Fruit fly (Drosophila melanogaster) whole organism, prepupa: ENCODE results near the gene CG33285.

Experiments used
- Blimp-1 ChIP-seq: fragments of 200-800 bp; sonication (Bioruptor generic); optimal IDR thresholded peaks from 3 replicates; lab custom pipeline; 2017; ENCODE audit warnings: missing biosample characterization, missing genetic modification characterization, mild to moderate bottlenecking, moderate library complexity, missing genetic modification reagents
- CG11762 ChIP-seq: fragments of 200-800 bp; sonication (Bioruptor generic); optimal IDR thresholded peaks from 3 replicates; lab custom pipeline; 2016; ENCODE audit warnings: missing biosample characterization, missing genetic modification characterization; ENCODE audit not compliant: insufficient read depth
- CG11902 ChIP-seq: fragments of 200-800 bp; sonication (Bioruptor generic); optimal IDR thresholded peaks from 3 replicates; lab custom pipeline; 2016; ENCODE audit warnings: missing biosample characterization, missing genetic modification characterization
- CG15336 ChIP-seq: fragments of 200-800 bp; sonication (Bioruptor generic); IDR thresholded peaks from 2 replicates; pipeline ENCODE4 v1.3.6; 2022; ENCODE audit warnings: missing biosample characterization, missing genetic modification characterization
- CG16779 ChIP-seq: fragments of 200-800 bp; sonication (Bioruptor generic); optimal IDR thresholded peaks from 3 replicates; lab custom pipeline; 2017; ENCODE audit warnings: missing biosample characterization, mild to moderate bottlenecking, missing genetic modification characterization
- CG31627 ChIP-seq: fragments of 200-800 bp; sonication (Bioruptor generic); optimal IDR thresholded peaks from 3 replicates; lab custom pipeline; 2016; ENCODE audit warnings: missing biosample characterization, missing genetic modification characterization
- CG32006 ChIP-seq: fragments of 200-800 bp; sonication (Bioruptor generic); optimal IDR thresholded peaks from 3 replicates; lab custom pipeline; 2017; ENCODE audit warnings: missing biosample characterization, mild to moderate bottlenecking, missing genetic modification characterization
- CG3919 ChIP-seq: fragments of 200-800 bp; sonication (Bioruptor generic); optimal IDR thresholded peaks from 3 replicates; lab custom pipeline; 2016; ENCODE audit warnings: missing biosample characterization, missing genetic modification characterization
- CG4318 ChIP-seq: fragments of 200-800 bp; sonication (Bioruptor generic); optimal IDR thresholded peaks from 3 replicates; lab custom pipeline; 2017; ENCODE audit warnings: missing biosample characterization, mild to moderate bottlenecking, missing genetic modification characterization
- CG6163 ChIP-seq: fragments of 200-800 bp; sonication (Bioruptor generic); IDR thresholded peaks from 3 replicates; pipeline ENCODE4 v1.3.6; 2022; ENCODE audit warnings: missing biosample characterization, missing genetic modification characterization
- CG6276 ChIP-seq: fragments of 200-800 bp; sonication (Bioruptor generic); optimal IDR thresholded peaks from 2 replicates; lab custom pipeline; 2017; ENCODE audit warnings: missing biosample characterization, mild to moderate bottlenecking, missing genetic modification characterization
- CG6792 ChIP-seq: fragments of 200-800 bp; sonication (Bioruptor generic); optimal IDR thresholded peaks from 3 replicates; lab custom pipeline; 2016; ENCODE audit warnings: missing biosample characterization, missing genetic modification characterization
- CG6808 ChIP-seq: fragments of 200-800 bp; sonication (Bioruptor generic); optimal IDR thresholded peaks from 3 replicates; lab custom pipeline; 2017; ENCODE audit warnings: missing biosample characterization, missing genetic modification characterization, mild to moderate bottlenecking, moderate library complexity, missing genetic modification reagents
- CG8119 ChIP-seq: fragments of 200-800 bp; sonication (Bioruptor generic); IDR thresholded peaks from 3 replicates; pipeline ENCODE4 v1.3.6; 2022; ENCODE audit warnings: missing biosample characterization, missing genetic modification characterization
- CG8632 ChIP-seq: fragments of 200-800 bp; sonication (Bioruptor generic); optimal IDR thresholded peaks from 3 replicates; lab custom pipeline; 2016; ENCODE audit warnings: missing biosample characterization, missing genetic modification characterization
- CG9139 ChIP-seq: fragments of 200-800 bp; sonication (Bioruptor generic); optimal IDR thresholded peaks from 3 replicates; lab custom pipeline; 2017; ENCODE audit warnings: missing biosample characterization, mild to moderate bottlenecking, missing genetic modification characterization
- Eip75B ChIP-seq: fragments of 200-800 bp; sonication (Bioruptor generic); optimal IDR thresholded peaks from 3 replicates; lab custom pipeline; 2016; ENCODE audit warnings: missing biosample characterization, missing genetic modification characterization
- Eip78C ChIP-seq: fragments of 200-800 bp; sonication (Bioruptor generic); peaks from one replicate; lab custom pipeline; 2016; ENCODE audit warnings: missing biosample characterization, missing genetic modification characterization
- Ets96B ChIP-seq: fragments of 200-800 bp; optimal IDR thresholded peaks from 2 replicates; lab custom pipeline; 2019; ENCODE audit warnings: missing biosample characterization, mild to moderate bottlenecking, missing genetic modification characterization, moderate library complexity
- Gug ChIP-seq: fragments of 200-800 bp; sonication (Bioruptor generic); IDR thresholded peaks from 2 replicates; pipeline ENCODE4 v1.3.6; 2022; ENCODE audit warnings: missing biosample characterization, missing genetic modification characterization
- Hr38 ChIP-seq: sonication (Bioruptor generic); optimal IDR thresholded peaks from 2 replicates; lab custom pipeline; 2016; ENCODE audit warnings: missing biosample characterization, missing genetic modification characterization
- Hr39 ChIP-seq: fragments of 200-800 bp; sonication (Bioruptor generic); optimal IDR thresholded peaks from 2 replicates; lab custom pipeline; 2016; ENCODE audit warnings: missing biosample characterization, missing genetic modification characterization
- Hr4 ChIP-seq: fragments of 200-800 bp; sonication (Bioruptor generic); optimal IDR thresholded peaks from 3 replicates; lab custom pipeline; 2016; ENCODE audit warnings: missing biosample characterization, missing genetic modification characterization
- Lpt ChIP-seq: fragments of 200-800 bp; sonication (Bioruptor generic); optimal IDR thresholded peaks from 3 replicates; lab custom pipeline; 2016; ENCODE audit warnings: missing biosample characterization, missing genetic modification characterization
- Met ChIP-seq: fragments of 200-800 bp; sonication (Bioruptor generic); optimal IDR thresholded peaks from 3 replicates; lab custom pipeline; 2016; ENCODE audit warnings: missing biosample characterization, missing genetic modification characterization
- OdsH ChIP-seq: fragments of 200-800 bp; sonication (Bioruptor generic); optimal IDR thresholded peaks from 3 replicates; lab custom pipeline; 2016; ENCODE audit warnings: missing biosample characterization, missing genetic modification characterization
- Smox ChIP-seq: fragments of 200-800 bp; sonication (Bioruptor generic); optimal IDR thresholded peaks from 3 replicates; lab custom pipeline; 2016; ENCODE audit warnings: missing biosample characterization, missing genetic modification characterization
- Sox102F ChIP-seq: fragments of 200-800 bp; sonication (Bioruptor generic); optimal IDR thresholded peaks from 2 replicates; lab custom pipeline; 2016; ENCODE audit warnings: missing biosample characterization, mild to moderate bottlenecking, missing genetic modification characterization
- Sox15 ChIP-seq: fragments of 200-800 bp; sonication (Bioruptor generic); optimal IDR thresholded peaks from 3 replicates; lab custom pipeline; 2016; ENCODE audit warnings: missing biosample characterization, missing genetic modification characterization
- achi ChIP-seq: fragments of 200-800 bp; sonication (Bioruptor generic); optimal IDR thresholded peaks from 3 replicates; lab custom pipeline; 2016; ENCODE audit warnings: missing biosample characterization, missing genetic modification characterization
- acj6 ChIP-seq: fragments of 200-800 bp; sonication (Bioruptor generic); optimal IDR thresholded peaks from 3 replicates; lab custom pipeline; 2016; ENCODE audit warnings: missing biosample characterization, missing genetic modification characterization
- cyc ChIP-seq: fragments of 200-800 bp; sonication (Bioruptor generic); optimal IDR thresholded peaks from 3 replicates; lab custom pipeline; 2016; ENCODE audit warnings: missing biosample characterization, missing genetic modification characterization
- eg ChIP-seq: fragments of 200-800 bp; sonication (Bioruptor generic); IDR thresholded peaks from 3 replicates; pipeline ENCODE4 v1.3.6; 2022; ENCODE audit warnings: missing biosample characterization, missing genetic modification characterization
- esn ChIP-seq: fragments of 200-800 bp; sonication (Bioruptor generic); optimal IDR thresholded peaks from 2 replicates; lab custom pipeline; 2016; ENCODE audit warnings: missing biosample characterization, mild to moderate bottlenecking, missing genetic modification characterization, moderate library complexity
- fd59A ChIP-seq: fragments of 200-800 bp; sonication (Bioruptor generic); optimal IDR thresholded peaks from 2 replicates; lab custom pipeline; 2017; ENCODE audit warnings: missing biosample characterization, mild to moderate bottlenecking, missing genetic modification characterization, missing genetic modification reagents
- lz ChIP-seq: fragments of 200-800 bp; sonication (Bioruptor generic); optimal IDR thresholded peaks from 3 replicates; lab custom pipeline; 2016; ENCODE audit warnings: missing biosample characterization, missing genetic modification characterization
- net ChIP-seq: fragments of 200-800 bp; sonication (Bioruptor generic); optimal IDR thresholded peaks from 3 replicates; lab custom pipeline; 2016; ENCODE audit warnings: missing biosample characterization, missing genetic modification characterization
- pdm3 ChIP-seq: fragments of 200-800 bp; sonication (Bioruptor generic); optimal IDR thresholded peaks from 3 replicates; lab custom pipeline; 2016; ENCODE audit warnings: missing biosample characterization, missing genetic modification characterization
- salr ChIP-seq, 2 experiments: fragments of 200-800 bp; sonication (Bioruptor generic); optimal IDR thresholded peaks; 3 replicates each; lab custom pipeline; 2016 to 2018; ENCODE audit warnings: missing biosample characterization in 2 of 2, missing genetic modification characterization in 2 of 2, mild to moderate bottlenecking in 1 of 2
- svp ChIP-seq: fragments of 200-800 bp; sonication (Bioruptor generic); peaks from one replicate; lab custom pipeline; 2016; ENCODE audit warnings: missing biosample characterization, missing genetic modification characterization
- topi ChIP-seq: fragments of 200-800 bp; sonication (Bioruptor generic); optimal IDR thresholded peaks from 3 replicates; lab custom pipeline; 2016; ENCODE audit warnings: missing biosample characterization, missing genetic modification characterization

Gene CG33285

dm6 chr3L:21054188-21054893 is 34.4 kb downstream of the CG33285 start:
- TF ChIP-seq Eip78C (peak; percentile 61), Blimp-1 (GFP tag; lab: Kevin White, UChicago) (peak; percentile 91), CG16779 (tag; lab: Kevin White, UChicago) (no peak)

dm6 chr3L:21053763-21054162 is 35.0 kb downstream of the CG33285 start:
- peak; percentile 55 for TF ChIP-seq eg (GFP tag; lab: Robert Waterston, UW)
- peak; percentile 72 for TF ChIP-seq CG32006
- TF ChIP-seq salr (GFP tag; optimal IDR thresholded peaks at IDR 0.05; lab: Kevin White, UChicago): peak in 1 of 2 experiments; percentile 26
- TF ChIP-seq CG4318: peak; percentile 35
- no peak for TF ChIP-seq CG9139 (GFP tag; lab: Kevin White, UChicago)
- peak; percentile 5 for TF ChIP-seq Sox102F
- no peak for TF ChIP-seq Eip75B
- TF ChIP-seq CG6792: no peak
- TF ChIP-seq CG6163 (GFP tag; lab: Robert Waterston, UW): peak; percentile 41; the same call in 1 of the 3 replicates
- TF ChIP-seq Ets96B (tag; lab: Kevin White, UChicago): peak; percentile 1
- no peak for TF ChIP-seq Gug
- TF ChIP-seq pdm3: peak; percentile 53
- TF ChIP-seq fd59A (GFP tag; lab: Kevin White, UChicago): no peak
- peak; percentile 25 for TF ChIP-seq Smox (GFP tag; lab: Kevin White, UChicago)
- TF ChIP-seq esn (GFP tag; lab: Kevin White, UChicago): peak; percentile 49
- TF ChIP-seq cyc: peak; percentile 8
- peak; percentile 62 for TF ChIP-seq Eip78C
- TF ChIP-seq CG8632 (GFP tag; lab: Kevin White, UChicago): peak; percentile 3
- TF ChIP-seq Hr39 (GFP tag; lab: Kevin White, UChicago): peak; percentile 36
- TF ChIP-seq lz (GFP tag; lab: Kevin White, UChicago): peak; percentile 31
- TF ChIP-seq topi (GFP tag; lab: Kevin White, UChicago): peak; percentile 33
- peak; percentile 12 for TF ChIP-seq CG11762
- TF ChIP-seq net (GFP tag; lab: Kevin White, UChicago): peak; percentile 44
- no peak for TF ChIP-seq Hr38
- TF ChIP-seq CG15336 (GFP tag; lab: Robert Waterston, UW): peak; percentile 76
- TF ChIP-seq svp: peak; percentile 72
- TF ChIP-seq Hr4 (GFP tag; lab: Kevin White, UChicago): peak; percentile 67
- TF ChIP-seq CG8119 (GFP tag; lab: Robert Waterston, UW): peak; percentile 66
- peak; percentile 43 for TF ChIP-seq OdsH (GFP tag; lab: Kevin White, UChicago)
- TF ChIP-seq Sox15 (GFP tag; lab: Kevin White, UChicago): no peak
- peak; percentile 21 for TF ChIP-seq acj6 (GFP tag; lab: Kevin White, UChicago)
- TF ChIP-seq CG31627 (GFP tag; lab: Kevin White, UChicago): peak; percentile 25
- TF ChIP-seq CG6808 (GFP tag; lab: Kevin White, UChicago): no peak
- TF ChIP-seq CG3919 (GFP tag; lab: Kevin White, UChicago): no peak
- peak; percentile 6 for TF ChIP-seq Lpt
- TF ChIP-seq achi: peak; percentile 43
- TF ChIP-seq Met (GFP tag; lab: Kevin White, UChicago): peak; percentile 61
- TF ChIP-seq CG6276 (GFP tag; lab: Kevin White, UChicago): peak; percentile 29
- no peak for TF ChIP-seq CG11902
